Fruit fly (Drosophila melanogaster) whole organism, embryonic: ENCODE data around the gene CG17650.
A peak's percentile ranks its signal among the peaks of the same experiment; 100 is the strongest.

Source experiments
- Adf1 ChIP-seq: fragments of 200-800 bp; sonication (Bioruptor generic); IDR thresholded peaks from 2 replicates; pipeline ENCODE4 v1.3.6; 2022; ENCODE audit warnings: missing biosample characterization, missing genetic modification characterization
- BEAF-32 ChIP-seq: fragments of 200-800 bp; sonication (Bioruptor generic); optimal IDR thresholded peaks from 3 replicates; lab custom pipeline; 2017; ENCODE audit warnings: missing biosample characterization, missing genetic modification characterization, mild to moderate bottlenecking, moderate library complexity, missing genetic modification reagents
- CG10267 ChIP-seq: fragments of 200-800 bp; sonication (Bioruptor generic); optimal IDR thresholded peaks from 2 replicates; lab custom pipeline; 2018; ENCODE audit warnings: missing biosample characterization, mild to moderate bottlenecking, missing genetic modification characterization, moderate library complexity
- CG10366 ChIP-seq: fragments of 200-800 bp; sonication (Bioruptor generic); IDR thresholded peaks from 2 replicates; pipeline ENCODE4 v1.3.6; 2022; ENCODE audit warnings: missing biosample characterization, missing genetic modification characterization
- CG11398 ChIP-seq: fragments of 200-800 bp; sonication (Bioruptor generic); optimal IDR thresholded peaks from 2 replicates; lab custom pipeline; 2016; ENCODE audit warnings: missing biosample characterization, missing genetic modification characterization
- CG11456 ChIP-seq: fragments of 200-800 bp; sonication (Bioruptor generic); IDR thresholded peaks from 3 replicates; pipeline ENCODE4 v1.3.6; 2022; ENCODE audit warnings: missing biosample characterization, missing genetic modification characterization
- CG12071 ChIP-seq: fragments of 200-800 bp; sonication (Bioruptor generic); optimal IDR thresholded peaks from 3 replicates; lab custom pipeline; 2018; ENCODE audit warnings: missing biosample characterization, mild to moderate bottlenecking, missing genetic modification characterization
- CG12236 ChIP-seq: fragments of 200-800 bp; sonication (Bioruptor generic); optimal IDR thresholded peaks from 2 replicates; lab custom pipeline; 2016; ENCODE audit warnings: missing biosample characterization, missing genetic modification characterization
- CG12942 ChIP-seq: fragments of 200-800 bp; sonication (Bioruptor generic); optimal IDR thresholded peaks from 3 replicates; lab custom pipeline; 2016; ENCODE audit warnings: missing biosample characterization, missing genetic modification characterization
- CG13424 ChIP-seq: fragments of 200-800 bp; sonication (Bioruptor generic); optimal IDR thresholded peaks from 2 replicates; lab custom pipeline; 2019; ENCODE audit warnings: missing biosample characterization, mild to moderate bottlenecking, missing genetic modification characterization, moderate library complexity
- CG14441 ChIP-seq: fragments of 200-800 bp; sonication (Bioruptor generic); IDR thresholded peaks from 2 replicates; pipeline ENCODE4 v1.3.6; 2022; ENCODE audit warnings: missing biosample characterization, missing genetic modification characterization
- CG17328 ChIP-seq: fragments of 200-800 bp; sonication (Bioruptor generic); IDR thresholded peaks from 2 replicates; pipeline ENCODE4 v1.3.6; 2022; ENCODE audit warnings: missing biosample characterization, missing genetic modification characterization
- CG17612 ChIP-seq: fragments of 200-800 bp; sonication (Bioruptor generic); IDR thresholded peaks from 2 replicates; pipeline ENCODE4 v1.3.6; 2022; ENCODE audit warnings: missing biosample characterization, missing genetic modification characterization
- CG17802 ChIP-seq: fragments of 200-800 bp; sonication (Bioruptor generic); optimal IDR thresholded peaks from 2 replicates; lab custom pipeline; 2018; ENCODE audit warnings: missing biosample characterization, mild to moderate bottlenecking, missing genetic modification characterization, moderate library complexity
- CG17829 ChIP-seq: fragments of 200-800 bp; optimal IDR thresholded peaks from 2 replicates; lab custom pipeline; 2019; ENCODE audit warnings: missing biosample characterization, mild to moderate bottlenecking, missing genetic modification characterization, moderate library complexity
- CG17912 ChIP-seq: fragments of 200-800 bp; sonication (Bioruptor generic); optimal IDR thresholded peaks from 2 replicates; lab custom pipeline; 2018; ENCODE audit warnings: missing biosample characterization, mild to moderate bottlenecking, missing genetic modification characterization
- CG1832 ChIP-seq: fragments of 200-800 bp; sonication (Bioruptor generic); optimal IDR thresholded peaks from 2 replicates; lab custom pipeline; 2017; ENCODE audit warnings: missing biosample characterization, mild to moderate bottlenecking, missing genetic modification characterization, inconsistent platforms
- CG31365 ChIP-seq: fragments of 200-800 bp; sonication (Bioruptor generic); optimal IDR thresholded peaks from 2 replicates; lab custom pipeline; 2018; ENCODE audit warnings: missing biosample characterization, mild to moderate bottlenecking, missing genetic modification characterization
- CG34224 ChIP-seq: fragments of 200-800 bp; sonication (Bioruptor generic); IDR thresholded peaks from 3 replicates; pipeline ENCODE4 v1.3.6; 2022; ENCODE audit warnings: missing biosample characterization, missing genetic modification characterization; ENCODE audit not compliant: partially characterized antibody
- CG3847 ChIP-seq: fragments of 200-800 bp; sonication (Bioruptor generic); IDR thresholded peaks from 2 replicates; pipeline ENCODE4 v1.3.6; 2022; ENCODE audit warnings: missing biosample characterization, missing genetic modification characterization
- CG5180 ChIP-seq: fragments of 200-800 bp; sonication (Bioruptor generic); optimal IDR thresholded peaks from 3 replicates; lab custom pipeline; 2017; ENCODE audit warnings: missing biosample characterization, missing genetic modification characterization, mild to moderate bottlenecking, moderate library complexity, missing genetic modification reagents
- CG8765 ChIP-seq: fragments of 200-800 bp; sonication (Bioruptor generic); IDR thresholded peaks from 2 replicates; pipeline ENCODE4 v1.3.6; 2022; ENCODE audit warnings: missing biosample characterization, missing genetic modification characterization
- Drgx ChIP-seq: fragments of 200-800 bp; sonication (Bioruptor generic); IDR thresholded peaks from 2 replicates; pipeline ENCODE4 v1.3.6; 2022; ENCODE audit warnings: missing biosample characterization, missing genetic modification characterization
- Hr51 ChIP-seq, 2 experiments: fragments of 200-800 bp; sonication (Bioruptor generic); optimal IDR thresholded peaks; 2 replicates in 1 of 2; 3 replicates in 1 of 2; lab custom pipeline; 2016 to 2018; ENCODE audit warnings: missing biosample characterization in 2 of 2, missing genetic modification characterization in 2 of 2, mild to moderate bottlenecking in 1 of 2, moderate library complexity in 1 of 2
- Hr78 ChIP-seq, 2 experiments: fragments of 200-800 bp in 1 of 2; fragments of >200 bp in 1 of 2; sonication (Bioruptor generic) in 1 of 2; optimal IDR thresholded peaks; 2 replicates each; lab custom pipeline; 2017 to 2019; ENCODE audit warnings: missing biosample characterization in 2 of 2, missing genetic modification characterization in 2 of 2, mild to moderate bottlenecking in 1 of 2, moderate library complexity in 1 of 2
- Hsf ChIP-seq: fragments of 200-800 bp; sonication (Bioruptor generic); optimal IDR thresholded peaks from 3 replicates; lab custom pipeline; 2016; ENCODE audit warnings: missing biosample characterization, missing genetic modification characterization
- Jarid2 ChIP-seq: fragments of 200-800 bp; sonication (Bioruptor generic); optimal IDR thresholded peaks from 3 replicates; lab custom pipeline; 2017; ENCODE audit warnings: mild to moderate bottlenecking, missing biosample characterization, missing genetic modification reagents, missing genetic modification characterization
- NFAT ChIP-seq: fragments of 200-800 bp; sonication (Bioruptor generic); IDR thresholded peaks from 2 replicates; pipeline ENCODE4 v1.3.6; 2022; ENCODE audit warnings: missing biosample characterization, missing genetic modification characterization
- Opbp ChIP-seq: fragments of 200-800 bp; sonication (Bioruptor generic); IDR thresholded peaks from 3 replicates; pipeline ENCODE4 v1.3.6; 2022; ENCODE audit warnings: missing biosample characterization, missing genetic modification characterization; ENCODE audit not compliant: partially characterized antibody
- Side ChIP-seq: fragments of 200-800 bp; sonication (Bioruptor generic); optimal IDR thresholded peaks from 2 replicates; lab custom pipeline; 2016; ENCODE audit warnings: missing biosample characterization, missing genetic modification characterization
- Sry-β ChIP-seq: fragments of 200-800 bp; sonication (Bioruptor generic); optimal IDR thresholded peaks from 2 replicates; lab custom pipeline; 2018; ENCODE audit warnings: missing biosample characterization, mild to moderate bottlenecking, missing genetic modification characterization, moderate library complexity
- Xbp1 ChIP-seq: fragments of 200-800 bp; sonication (Bioruptor generic); optimal IDR thresholded peaks from 3 replicates; lab custom pipeline; 2016; ENCODE audit warnings: missing biosample characterization, mild to moderate bottlenecking, missing genetic modification characterization
- chinmo ChIP-seq: fragments of 200-800 bp; sonication (Bioruptor generic); IDR thresholded peaks from 4 replicates; pipeline ENCODE4 v1.3.6; 2022; ENCODE audit warnings: missing biosample characterization, missing genetic modification characterization; ENCODE audit not compliant: partially characterized antibody
- chn ChIP-seq: fragments of 200-800 bp; sonication (Bioruptor generic); optimal IDR thresholded peaks from 2 replicates; lab custom pipeline; 2016; ENCODE audit warnings: missing biosample characterization, missing genetic modification characterization
- fd102C ChIP-seq: fragments of 200-800 bp; sonication (Bioruptor generic); optimal IDR thresholded peaks from 2 replicates; lab custom pipeline; 2018; ENCODE audit warnings: missing biosample characterization, mild to moderate bottlenecking, missing genetic modification characterization, moderate library complexity
- grn ChIP-seq: fragments of 200-800 bp; sonication (Bioruptor generic); optimal IDR thresholded peaks from 3 replicates; lab custom pipeline; 2017; ENCODE audit warnings: missing biosample characterization, missing genetic modification characterization
- h ChIP-seq: fragments of >200 bp; optimal IDR thresholded peaks from 2 replicates; lab custom pipeline; 2017
- hbn ChIP-seq: fragments of 200-800 bp; sonication (Bioruptor generic); IDR thresholded peaks from 2 replicates; pipeline ENCODE4 v1.3.6; 2022; ENCODE audit warnings: missing biosample characterization, missing genetic modification characterization; ENCODE audit not compliant: partially characterized antibody
- hkb ChIP-seq, 2 experiments: fragments of 200-800 bp in 1 of 2; fragments of >200 bp in 1 of 2; sonication (Bioruptor generic) in 1 of 2; IDR thresholded peaks in 1 of 2; optimal IDR thresholded peaks in 1 of 2; 2 replicates each; pipeline versions ENCODE4 v1.3.6 to Lab custom; 2017 to 2022; ENCODE audit warnings: missing biosample characterization in 1 of 2, missing genetic modification characterization in 1 of 2
- ken ChIP-seq: fragments of 200-800 bp; sonication (Bioruptor generic); IDR thresholded peaks from 3 replicates; pipeline ENCODE4 v1.3.6; 2022; ENCODE audit warnings: missing biosample characterization, missing genetic modification characterization
- knrl ChIP-seq: fragments of 200-800 bp; sonication (Bioruptor generic); IDR thresholded peaks from 3 replicates; pipeline ENCODE4 v1.3.6; 2022; ENCODE audit warnings: missing biosample characterization, missing genetic modification characterization; ENCODE audit not compliant: partially characterized antibody
- lilli ChIP-seq: fragments of 200-800 bp; sonication (Bioruptor generic); optimal IDR thresholded peaks from 3 replicates; lab custom pipeline; 2016; ENCODE audit warnings: missing biosample characterization, missing genetic modification characterization
- onecut ChIP-seq: fragments of 200-800 bp; sonication (Bioruptor generic); IDR thresholded peaks from 2 replicates; pipeline ENCODE4 v1.3.6; 2022; ENCODE audit warnings: missing biosample characterization, missing genetic modification characterization
- pfk ChIP-seq: fragments of 200-800 bp; sonication (Bioruptor generic); optimal IDR thresholded peaks from 2 replicates; lab custom pipeline; 2018; ENCODE audit warnings: missing biosample characterization, mild to moderate bottlenecking, missing genetic modification characterization, moderate library complexity
- ranshi ChIP-seq: fragments of 200-800 bp; sonication (Bioruptor generic); IDR thresholded peaks from 2 replicates; pipeline ENCODE4 v1.3.6; 2022; ENCODE audit warnings: missing biosample characterization, missing genetic modification characterization
- wdn ChIP-seq: fragments of 200-800 bp; sonication (Bioruptor generic); IDR thresholded peaks from 2 replicates; pipeline ENCODE4 v1.3.6; 2022; ENCODE audit warnings: missing biosample characterization, missing genetic modification characterization
- zen ChIP-seq: fragments of 200-800 bp; sonication (Bioruptor generic); optimal IDR thresholded peaks from 3 replicates; lab custom pipeline; 2018; ENCODE audit warnings: missing biosample characterization, mild to moderate bottlenecking, missing genetic modification characterization, moderate library complexity

Gene CG17650

dm6 chr2L:1727826-1728619 is 30.9 kb downstream of the CG17650 start (continued):
- TF ChIP-seq CG31365 (tag; lab: Kevin White, UChicago) (peak; percentile 84), zen (tag; lab: Kevin White, UChicago) (peak; percentile 78), Hr78 (GFP tag; optimal IDR thresholded peaks at IDR 0.05; lab: Kevin White, UChicago) (peak in 1 of 2 experiments; percentile 94), CG14441 (GFP tag; lab: Robert Waterston, UW) (peak; percentile 96), CG17802 (tag; lab: Kevin White, UChicago) (peak; percentile 70), CG10366 (GFP tag; lab: Robert Waterston, UW) (peak; percentile 95), chn (GFP tag; lab: Kevin White, UChicago) (peak; percentile 82), CG12071 (peak; percentile 90), CG17912 (peak; percentile 90), CG11456 (GFP tag; lab: Robert Waterston, UW) (peak; percentile 97), knrl (GFP tag; lab: Robert Waterston, UW) (peak; percentile 93), ken (GFP tag; lab: Robert Waterston, UW) (peak; percentile 92; the same call in 2 of the 3 replicates), Adf1 (peak; percentile 87), CG3847 (GFP tag; lab: Robert Waterston, UW) (peak; percentile 99), onecut (GFP tag; lab: Robert Waterston, UW) (peak; percentile 92), CG1832 (GFP tag; lab: Kevin White, UChicago) (peak; percentile 7), Hr51 (GFP tag; optimal IDR thresholded peaks at IDR 0.05; lab: Kevin White, UChicago) (peak; percentile 90 to 98), Sry-β (GFP tag; lab: Kevin White, UChicago) (peak; percentile 48), Xbp1 (GFP tag; lab: Kevin White, UChicago) (peak; percentile 97), BEAF-32 (GFP tag; lab: Kevin White, UChicago) (peak; percentile 92), pfk (GFP tag; lab: Kevin White, UChicago) (peak; percentile 63), wdn (peak; percentile 94), CG17612 (GFP tag; lab: Robert Waterston, UW) (peak; percentile 90), Hsf (peak; percentile 89), Side (GFP tag; lab: Kevin White, UChicago) (peak; percentile 80), Jarid2 (GFP tag; lab: Kevin White, UChicago) (peak; percentile 79), CG12942 (GFP tag; lab: Kevin White, UChicago) (peak; percentile 93), CG17328 (GFP tag; lab: Robert Waterston, UW) (peak; percentile 93), CG12236 (peak; percentile 69), hkb (optimal IDR thresholded peaks at IDR 0.05; lab: Kevin White, UChicago) (no peak), hkb (GFP tag; IDR thresholded peaks at IDR 0.05; lab: Robert Waterston, UW) (peak; percentile 98), lilli (GFP tag; lab: Kevin White, UChicago) (peak; percentile 97), hbn (GFP tag; lab: Robert Waterston, UW) (peak; percentile 96), CG5180 (GFP tag; lab: Kevin White, UChicago) (peak; percentile 86), CG17829 (tag; lab: Kevin White, UChicago) (peak; percentile 93), chinmo (GFP tag; lab: Robert Waterston, UW) (peak; percentile 93), NFAT (GFP tag; lab: Robert Waterston, UW) (peak; percentile 92; the same call in 1 of the 2 replicates), fd102C (GFP tag; lab: Kevin White, UChicago) (peak; percentile 67), CG10267 (tag; lab: Kevin White, UChicago) (peak; percentile 91), CG8765 (GFP tag; lab: Robert Waterston, UW) (peak; percentile 89), ranshi (GFP tag; lab: Robert Waterston, UW) (peak; percentile 95), Opbp (GFP tag; lab: Robert Waterston, UW) (peak; percentile 56; the same call in 2 of the 3 replicates), grn (GFP tag; lab: Kevin White, UChicago) (peak; percentile 61), CG13424 (tag; lab: Kevin White, UChicago) (peak; percentile 99), CG34224 (peak; percentile 97), Drgx (GFP tag; lab: Robert Waterston, UW) (peak; percentile 97), h (no peak), CG11398 (GFP tag; lab: Kevin White, UChicago) (peak; percentile 69)
